Fruit fly (Drosophila melanogaster) whole organism, embryonic: ENCODE data around the gene Nthl1.
A peak's percentile ranks its signal among the peaks of the same experiment; 100 is the strongest.

ENCODE experiments used
- CG11398 ChIP-seq: fragments of 200-800 bp; sonication (Bioruptor generic); optimal IDR thresholded peaks from 2 replicates; lab custom pipeline; 2016; ENCODE audit warnings: missing biosample characterization, missing genetic modification characterization
- CG12219 ChIP-seq: fragments of 200-800 bp; sonication (Bioruptor generic); optimal IDR thresholded peaks from 3 replicates; lab custom pipeline; 2018; ENCODE audit warnings: missing biosample characterization, mild to moderate bottlenecking, missing genetic modification characterization
- CG14667 ChIP-seq: fragments of 200-800 bp; sonication (Bioruptor generic); IDR thresholded peaks from 2 replicates; pipeline ENCODE4 v1.3.6; 2022; ENCODE audit warnings: missing biosample characterization, missing genetic modification characterization
- CG2678 ChIP-seq: fragments of 200-800 bp; sonication (Bioruptor generic); optimal IDR thresholded peaks from 3 replicates; lab custom pipeline; 2019; ENCODE audit warnings: missing biosample characterization, mild to moderate bottlenecking, missing genetic modification characterization, moderate library complexity
- CG31441 ChIP-seq: fragments of 200-800 bp; sonication (Bioruptor generic); IDR thresholded peaks from 2 replicates; pipeline ENCODE4 v1.3.6; 2022; ENCODE audit warnings: missing biosample characterization, missing genetic modification characterization
- CG3995 ChIP-seq: fragments of 200-800 bp; sonication (Bioruptor generic); optimal IDR thresholded peaks from 3 replicates; lab custom pipeline; 2016; ENCODE audit warnings: missing biosample characterization, missing genetic modification characterization
- CG4707 ChIP-seq: fragments of 200-800 bp; sonication (Bioruptor generic); optimal IDR thresholded peaks from 2 replicates; lab custom pipeline; 2018; ENCODE audit warnings: missing biosample characterization, mild to moderate bottlenecking, missing genetic modification characterization, moderate library complexity
- CG4820 ChIP-seq: fragments of 200-800 bp; sonication (Bioruptor generic); optimal IDR thresholded peaks from 3 replicates; lab custom pipeline; 2016; ENCODE audit warnings: missing biosample characterization, missing genetic modification characterization
- CG7556 ChIP-seq: fragments of 200-800 bp; sonication (Bioruptor generic); optimal IDR thresholded peaks from 2 replicates; lab custom pipeline; 2017; ENCODE audit warnings: missing biosample characterization, mild to moderate bottlenecking, missing genetic modification characterization
- CG7839 ChIP-seq: fragments of 200-800 bp; sonication (Bioruptor generic); optimal IDR thresholded peaks from 3 replicates; lab custom pipeline; 2018; ENCODE audit warnings: missing biosample characterization, mild to moderate bottlenecking, missing genetic modification characterization, moderate library complexity
- CG8924 ChIP-seq: fragments of 200-800 bp; optimal IDR thresholded peaks from 3 replicates; lab custom pipeline; 2019; ENCODE audit warnings: missing biosample characterization, mild to moderate bottlenecking, missing genetic modification characterization, moderate library complexity
- Camta ChIP-seq: fragments of 200-800 bp; sonication (Bioruptor generic); optimal IDR thresholded peaks from 2 replicates; lab custom pipeline; 2016; ENCODE audit warnings: missing biosample characterization, missing genetic modification characterization
- Dbx ChIP-seq: fragments of 200-800 bp; sonication (Bioruptor generic); IDR thresholded peaks from 3 replicates; pipeline ENCODE4 v1.3.6; 2022; ENCODE audit warnings: missing biosample characterization, missing genetic modification characterization
- Dip2 ChIP-seq: fragments of 200-800 bp; sonication (Bioruptor generic); IDR thresholded peaks from 2 replicates; pipeline ENCODE4 v1.3.6; 2022; ENCODE audit warnings: missing biosample characterization, missing genetic modification characterization
- Doc3 ChIP-seq: fragments of 200-800 bp; sonication (Bioruptor generic); IDR thresholded peaks from 3 replicates; pipeline ENCODE4 v1.3.6; 2022; ENCODE audit warnings: missing biosample characterization, missing genetic modification characterization; ENCODE audit not compliant: partially characterized antibody
- Dp ChIP-seq: fragments of 200-800 bp; sonication (Bioruptor generic); optimal IDR thresholded peaks from 2 replicates; lab custom pipeline; 2018; ENCODE audit warnings: missing biosample characterization, mild to moderate bottlenecking, missing genetic modification characterization, moderate library complexity
- Eip74EF ChIP-seq, 2 experiments: fragments of 200-800 bp in 1 of 2; fragments of >200 bp in 1 of 2; sonication (Bioruptor generic) in 1 of 2; optimal IDR thresholded peaks; 2 replicates each; lab custom pipeline; 2017 to 2019; ENCODE audit warnings: missing biosample characterization in 2 of 2, missing genetic modification characterization in 2 of 2, mild to moderate bottlenecking in 1 of 2, moderate library complexity in 1 of 2
- Ets65A ChIP-seq: fragments of 200-800 bp; sonication (Bioruptor generic); peaks from one replicate; lab custom pipeline; 2016; ENCODE audit warnings: missing biosample characterization, missing genetic modification characterization
- HLH3B ChIP-seq: fragments of 200-800 bp; sonication (Bioruptor generic); IDR thresholded peaks from 2 replicates; pipeline ENCODE4 v1.3.6; 2022; ENCODE audit warnings: missing biosample characterization, missing genetic modification characterization
- Hmr ChIP-seq: fragments of 200-800 bp; sonication (Bioruptor generic); optimal IDR thresholded peaks from 3 replicates; lab custom pipeline; 2017; ENCODE audit warnings: mild to moderate bottlenecking, missing biosample characterization, missing genetic modification reagents, missing genetic modification characterization
- Mad ChIP-seq: fragments of 200-800 bp; sonication (Bioruptor generic); optimal IDR thresholded peaks from 2 replicates; lab custom pipeline; 2016; ENCODE audit warnings: missing biosample characterization, missing genetic modification characterization
- Mrtf ChIP-seq: fragments of 200-800 bp; sonication (Bioruptor generic); IDR thresholded peaks from 3 replicates; pipeline ENCODE4 v1.3.6; 2022; ENCODE audit warnings: missing biosample characterization, missing genetic modification characterization
- Oaz ChIP-seq: fragments of 200-800 bp; sonication (Bioruptor generic); IDR thresholded peaks from 2 replicates; pipeline ENCODE4 v1.3.6; 2022; ENCODE audit warnings: missing biosample characterization, missing genetic modification characterization
- Pdp1 ChIP-seq, 2 experiments: fragments of 200-800 bp; sonication (Bioruptor generic); optimal IDR thresholded peaks; 3 replicates each; lab custom pipeline; 2016; ENCODE audit warnings: missing biosample characterization in 2 of 2, missing genetic modification characterization in 2 of 2, mild to moderate bottlenecking in 1 of 2, moderate library complexity in 1 of 2
- Ssrp ChIP-seq: fragments of 200-800 bp; sonication (Bioruptor generic); optimal IDR thresholded peaks from 2 replicates; lab custom pipeline; 2018; ENCODE audit warnings: missing biosample characterization, mild to moderate bottlenecking, missing genetic modification characterization, moderate library complexity
- Trl ChIP-seq, 3 experiments: fragments of >200 bp in 2 of 3; fragments of 200-800 bp in 1 of 3; sonication (Bioruptor generic) in 1 of 3; optimal IDR thresholded peaks; 2 replicates in 1 of 3; 3 replicates in 2 of 3; lab custom pipeline; 2016 to 2017; ENCODE audit warnings: missing biosample characterization in 1 of 3, missing genetic modification characterization in 1 of 3
- ab ChIP-seq: fragments of 200-800 bp; sonication (Bioruptor generic); optimal IDR thresholded peaks from 2 replicates; lab custom pipeline; 2016; ENCODE audit warnings: missing biosample characterization, missing genetic modification characterization
- bcd ChIP-seq: fragments of 200-800 bp; sonication (Bioruptor generic); optimal IDR thresholded peaks from 2 replicates; lab custom pipeline; 2017; ENCODE audit warnings: missing biosample characterization, mild to moderate bottlenecking, missing genetic modification characterization
- bigmax ChIP-seq: fragments of 200-800 bp; sonication (Bioruptor generic); optimal IDR thresholded peaks from 2 replicates; lab custom pipeline; 2018; ENCODE audit warnings: missing biosample characterization, mild to moderate bottlenecking, missing genetic modification characterization
- bsh ChIP-seq, 2 experiments: fragments of 200-800 bp; sonication (Bioruptor generic); optimal IDR thresholded peaks; 2 replicates each; lab custom pipeline; 2017 to 2018; ENCODE audit warnings: mild to moderate bottlenecking in 2 of 2, missing biosample characterization in 2 of 2, missing genetic modification characterization in 2 of 2, moderate library complexity in 1 of 2
- chif ChIP-seq, 2 experiments: fragments of 200-800 bp; sonication (Bioruptor generic); optimal IDR thresholded peaks; 3 replicates each; lab custom pipeline; 2016; ENCODE audit warnings: missing biosample characterization in 2 of 2, missing genetic modification characterization in 2 of 2
- esg ChIP-seq: fragments of 200-800 bp; sonication (Bioruptor generic); conservative IDR thresholded peaks from 2 replicates; pipeline ENCODE4 v1.3.6; 2022; ENCODE audit warnings: missing biosample characterization, missing genetic modification characterization
- ewg ChIP-seq: fragments of 200-800 bp; sonication (Bioruptor generic); optimal IDR thresholded peaks from 3 replicates; lab custom pipeline; 2017; ENCODE audit warnings: mild to moderate bottlenecking, missing biosample characterization, missing genetic modification reagents, missing genetic modification characterization
- fru ChIP-seq: fragments of >200 bp; optimal IDR thresholded peaks from 2 replicates; lab custom pipeline; 2017
- gsb-n ChIP-seq: fragments of 200-800 bp; sonication (Bioruptor generic); optimal IDR thresholded peaks from 3 replicates; lab custom pipeline; 2018; ENCODE audit warnings: missing biosample characterization, mild to moderate bottlenecking, missing genetic modification characterization
- lmd ChIP-seq: fragments of 200-800 bp; sonication (Bioruptor generic); IDR thresholded peaks from 2 replicates; pipeline ENCODE4 v1.3.6; 2022; ENCODE audit warnings: missing biosample characterization, missing genetic modification characterization
- mam ChIP-seq: fragments of 200-800 bp; sonication (Bioruptor generic); optimal IDR thresholded peaks from 3 replicates; lab custom pipeline; 2016; ENCODE audit warnings: missing biosample characterization, missing genetic modification characterization
- odd ChIP-seq: fragments of 200-800 bp; sonication (Bioruptor generic); optimal IDR thresholded peaks from 2 replicates; lab custom pipeline; 2017; ENCODE audit warnings: missing biosample characterization, mild to moderate bottlenecking, missing genetic modification characterization
- prd ChIP-seq, 3 experiments: fragments of >200 bp in 2 of 3; fragments of 200-800 bp in 1 of 3; sonication (Bioruptor generic) in 1 of 3; optimal IDR thresholded peaks in 2 of 3; IDR thresholded peaks in 1 of 3; 2 replicates in 2 of 3; 3 replicates in 1 of 3; pipeline versions ENCODE4 v1.3.6 to Lab custom; 2017 to 2022; ENCODE audit warnings: missing biosample characterization in 1 of 3, missing genetic modification characterization in 1 of 3
- pros ChIP-seq: fragments of 200-800 bp; sonication (Bioruptor generic); optimal IDR thresholded peaks from 3 replicates; lab custom pipeline; 2019; ENCODE audit warnings: missing biosample characterization, mild to moderate bottlenecking, missing genetic modification characterization, moderate library complexity
- row ChIP-seq: fragments of 200-800 bp; sonication (Bioruptor generic); IDR thresholded peaks from 3 replicates; pipeline ENCODE4 v1.3.6; 2022; ENCODE audit warnings: missing biosample characterization, missing genetic modification characterization
- run ChIP-seq: fragments of 200-800 bp; sonication (Bioruptor generic); optimal IDR thresholded peaks from 3 replicates; lab custom pipeline; 2018; ENCODE audit warnings: missing biosample characterization, mild to moderate bottlenecking, missing genetic modification characterization
- salm ChIP-seq: fragments of 200-800 bp; sonication (Bioruptor generic); optimal IDR thresholded peaks from 2 replicates; lab custom pipeline; 2018; ENCODE audit warnings: missing biosample characterization, mild to moderate bottlenecking, missing genetic modification characterization
- slbo ChIP-seq: fragments of 200-800 bp; sonication (Bioruptor generic); IDR thresholded peaks from 2 replicates; pipeline ENCODE4 v1.3.6; 2022; ENCODE audit warnings: missing biosample characterization, missing genetic modification characterization
- so ChIP-seq: fragments of 200-800 bp; sonication (Bioruptor generic); IDR thresholded peaks from 3 replicates; pipeline ENCODE4 v1.3.6; 2022; ENCODE audit warnings: missing biosample characterization, missing genetic modification characterization
- ssp ChIP-seq: fragments of 200-800 bp; sonication (Bioruptor generic); IDR thresholded peaks from 2 replicates; pipeline ENCODE4 v1.3.6; 2022; ENCODE audit warnings: missing biosample characterization, missing genetic modification characterization
- stwl ChIP-seq: fragments of 200-800 bp; sonication (Bioruptor generic); optimal IDR thresholded peaks from 3 replicates; lab custom pipeline; 2018; ENCODE audit warnings: missing biosample characterization, mild to moderate bottlenecking, missing genetic modification characterization, moderate library complexity
- tgo ChIP-seq: fragments of 200-800 bp; sonication (Bioruptor generic); IDR thresholded peaks from 3 replicates; pipeline ENCODE4 v1.3.6; 2022; ENCODE audit warnings: missing biosample characterization, missing genetic modification characterization

The Nthl1 gene

DNA sequence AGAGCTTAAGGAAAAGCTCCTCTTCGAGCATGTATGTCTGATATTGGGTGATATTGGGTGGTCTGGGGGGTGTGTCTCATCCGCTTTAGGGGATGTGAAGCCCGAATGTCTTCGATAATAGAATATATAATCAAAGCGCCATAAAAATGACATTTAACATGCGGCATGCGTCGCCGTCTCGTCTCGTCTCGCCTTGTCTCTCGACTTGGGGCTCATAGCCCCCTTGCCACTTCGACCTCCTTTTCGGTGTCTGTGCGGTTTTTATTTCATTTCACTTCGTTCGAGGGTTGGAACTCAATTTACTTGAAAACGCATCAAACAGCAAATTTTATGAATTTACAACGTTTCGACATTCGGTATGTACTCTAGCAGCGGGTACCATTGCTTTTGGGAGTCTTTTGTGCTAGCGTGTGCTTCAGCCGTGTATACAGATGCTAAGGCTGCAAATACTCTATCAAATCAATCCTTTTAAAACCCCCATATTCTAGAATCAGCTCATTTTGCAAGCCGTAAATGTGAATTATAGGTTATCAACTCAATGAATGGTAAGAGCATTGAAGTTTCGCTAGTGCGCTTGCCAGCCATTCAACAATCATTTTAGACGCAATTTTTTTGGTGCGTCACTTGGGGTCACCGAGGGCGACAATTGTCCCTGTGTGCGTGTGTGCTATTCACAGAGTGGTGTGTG, 22.9 kb upstream of the Nthl1 start (continued):
- TF ChIP-seq pros (no peak), ewg (GFP tag; lab: Kevin White, UChicago) (peak; percentile 42), CG4707 (GFP tag; lab: Kevin White, UChicago) (no peak), CG2678 (tag; lab: Kevin White, UChicago) (peak; percentile 37), Camta (peak; percentile 44), Oaz (GFP tag; lab: Robert Waterston, UW) (peak; percentile 45), so (GFP tag; lab: Robert Waterston, UW) (peak; percentile 60; the same call in 1 of the 3 replicates), CG11398 (peak; percentile 19), CG31441 (GFP tag; lab: Robert Waterston, UW) (no peak), CG7839 (peak; percentile 69), bcd (GFP tag; lab: Kevin White, UChicago) (peak; percentile 42), Eip74EF (GFP tag; optimal IDR thresholded peaks at IDR 0.05; lab: Kevin White, UChicago) (peak in 1 of 2 experiments; percentile 15), salm (tag; lab: Kevin White, UChicago) (peak; percentile 34), mam (GFP tag; lab: Kevin White, UChicago) (peak; percentile 51), Hmr (GFP tag; lab: Kevin White, UChicago) (peak; percentile 37), esg (GFP tag; lab: Robert Waterston, UW) (peak; percentile 70), tgo (GFP tag; lab: Robert Waterston, UW) (peak; percentile 69), CG14667 (peak; percentile 29; the same call in 1 of the 2 replicates), CG7556 (GFP tag; lab: Kevin White, UChicago) (peak; percentile 19), odd (peak; percentile 15), ssp (peak; percentile 56), chif (GFP tag; optimal IDR thresholded peaks at IDR 0.05; lab: Kevin White, UChicago) (peak; percentile 1 to 57), Ets65A (GFP tag; lab: Kevin White, UChicago) (peak; percentile 94), bsh (GFP tag; optimal IDR thresholded peaks at IDR 0.05; lab: Kevin White, UChicago) (peak in 1 of 2 experiments; percentile 64), CG8924 (peak; percentile 55), Doc3 (GFP tag; lab: Robert Waterston, UW) (no peak), Trl (optimal IDR thresholded peaks at IDR 0.05; lab: Kevin White, UChicago) (no peak), Trl (GFP tag; optimal IDR thresholded peaks at IDR 0.05; lab: Kevin White, UChicago) (peak; percentile 28), Pdp1 (GFP tag; optimal IDR thresholded peaks at IDR 0.05; lab: Kevin White, UChicago) (peak; percentile 35 to 51), CG4820 (GFP tag; lab: Kevin White, UChicago) (peak; percentile 60), CG12219 (GFP tag; lab: Kevin White, UChicago) (peak; percentile 53), Mrtf (GFP tag; lab: Robert Waterston, UW) (peak; percentile 55; the same call in 1 of the 3 replicates), ab (no peak), row (GFP tag; lab: Robert Waterston, UW) (peak; percentile 79), gsb-n (tag; lab: Kevin White, UChicago) (peak; percentile 25), slbo (GFP tag; lab: Robert Waterston, UW) (peak; percentile 73), HLH3B (GFP tag; lab: Robert Waterston, UW) (peak; percentile 78), stwl (tag; lab: Kevin White, UChicago) (no peak), bigmax (GFP tag; lab: Kevin White, UChicago) (no peak), Ssrp (tag; lab: Kevin White, UChicago) (peak; percentile 17), Dp (GFP tag; lab: Kevin White, UChicago) (no peak), run (tag; lab: Kevin White, UChicago) (peak; percentile 26), prd (optimal IDR thresholded peaks at IDR 0.05; lab: Kevin White, UChicago) (no peak), prd (GFP tag; IDR thresholded peaks at IDR 0.05; lab: Robert Waterston, UW) (peak; percentile 53; the same call in 1 of the 3 replicates), CG3995 (GFP tag; lab: Kevin White, UChicago) (no peak), Dbx (GFP tag; lab: Robert Waterston, UW) (peak; percentile 50; the same call in 1 of the 3 replicates), fru (lab: Kevin White, UChicago) (no peak), Mad (peak; percentile 15), Dip2 (GFP tag; lab: Robert Waterston, UW) (no peak), lmd (GFP tag; lab: Robert Waterston, UW) (peak; percentile 75)
